Worm (Caenorhabditis elegans): ENCODE data around the gene exc-9.

DNA sequence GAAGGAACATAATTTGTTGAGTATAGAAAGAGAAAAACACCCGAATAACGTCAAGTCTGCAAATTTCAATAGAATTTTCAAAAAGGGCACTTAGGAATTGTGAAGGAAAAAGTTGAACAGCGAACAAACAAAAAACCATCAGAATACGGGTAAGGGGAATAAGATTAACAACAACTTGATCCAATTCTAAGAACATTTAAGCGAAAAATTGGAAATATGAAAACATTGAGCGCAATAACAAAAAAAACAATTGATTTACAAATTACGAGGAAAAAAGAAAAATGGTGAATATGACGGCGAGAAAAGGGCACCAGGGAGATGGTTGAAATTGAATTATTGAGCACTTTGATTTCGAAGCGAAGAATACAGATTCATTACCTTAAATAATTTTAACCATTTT, 23.9 kb downstream of the exc-9 start:
- TF ChIP-seq sea-2 (GFP tag; optimal IDR thresholded peaks at IDR 0.05) (no peak), nhr-11 (tag; optimal IDR thresholded peaks at IDR 0.05) (no peak), zag-1 (tag; optimal IDR thresholded peaks at IDR 0.05) (no peak), egl-5 (tag; optimal IDR thresholded peaks at IDR 0.05) (no peak), pqm-1 (tag; optimal IDR thresholded peaks at IDR 0.05) (no peak)
